Fruit fly (Drosophila melanogaster) whole organism, embryonic: ENCODE data around the gene Nup160.

Source experiments
- Abd-B ChIP-seq: fragments of 200-800 bp; sonication (Bioruptor generic); optimal IDR thresholded peaks from 2 replicates; lab custom pipeline; 2018; ENCODE audit warnings: missing biosample characterization, mild to moderate bottlenecking, missing genetic modification characterization, moderate library complexity
- Aef1 ChIP-seq: fragments of 200-800 bp; sonication (Bioruptor generic); IDR thresholded peaks from 3 replicates; pipeline ENCODE4 v1.3.6; 2022; ENCODE audit warnings: missing biosample characterization, missing genetic modification characterization
- Atf-2 ChIP-seq: fragments of 200-800 bp; sonication (Bioruptor generic); optimal IDR thresholded peaks from 2 replicates; lab custom pipeline; 2016; ENCODE audit warnings: missing biosample characterization, missing genetic modification characterization
- CG10147 ChIP-seq: fragments of 200-800 bp; sonication (Bioruptor generic); optimal IDR thresholded peaks from 2 replicates; lab custom pipeline; 2019; ENCODE audit warnings: missing biosample characterization, mild to moderate bottlenecking, missing genetic modification characterization, moderate library complexity
- CG10274 ChIP-seq: fragments of 200-800 bp; sonication (Bioruptor generic); optimal IDR thresholded peaks from 3 replicates; lab custom pipeline; 2017; ENCODE audit warnings: missing biosample characterization, mild to moderate bottlenecking, missing genetic modification characterization
- CG10366 ChIP-seq: fragments of 200-800 bp; sonication (Bioruptor generic); IDR thresholded peaks from 2 replicates; pipeline ENCODE4 v1.3.6; 2022; ENCODE audit warnings: missing biosample characterization, missing genetic modification characterization
- CG10462 ChIP-seq: fragments of 200-800 bp; sonication (Bioruptor generic); optimal IDR thresholded peaks from 2 replicates; lab custom pipeline; 2016; ENCODE audit warnings: missing biosample characterization, missing genetic modification characterization
- CG12391 ChIP-seq: fragments of 200-800 bp; sonication (Bioruptor generic); optimal IDR thresholded peaks from 3 replicates; lab custom pipeline; 2018; ENCODE audit warnings: missing biosample characterization, mild to moderate bottlenecking, missing genetic modification characterization, moderate library complexity
- CG13287 ChIP-seq: fragments of 200-800 bp; sonication (Bioruptor generic); IDR thresholded peaks from 2 replicates; pipeline ENCODE4 v1.3.6; 2022; ENCODE audit warnings: missing biosample characterization, missing genetic modification characterization; ENCODE audit not compliant: partially characterized antibody
- CG14014 ChIP-seq: fragments of 200-800 bp; sonication (Bioruptor generic); IDR thresholded peaks from 2 replicates; pipeline ENCODE4 v1.3.6; 2022; ENCODE audit warnings: missing biosample characterization, missing genetic modification characterization
- CG14710 ChIP-seq: fragments of 200-800 bp; sonication (Bioruptor generic); optimal IDR thresholded peaks from 3 replicates; lab custom pipeline; 2019; ENCODE audit warnings: missing biosample characterization, mild to moderate bottlenecking, missing genetic modification characterization, moderate library complexity
- CG15479 ChIP-seq: fragments of 200-800 bp; sonication (Bioruptor generic); optimal IDR thresholded peaks from 3 replicates; lab custom pipeline; 2019; ENCODE audit warnings: missing biosample characterization, mild to moderate bottlenecking, missing genetic modification characterization, moderate library complexity
- CG1602 ChIP-seq: fragments of 200-800 bp; sonication (Bioruptor generic); optimal IDR thresholded peaks from 3 replicates; lab custom pipeline; 2016; ENCODE audit warnings: missing biosample characterization, missing genetic modification characterization
- CG1603 ChIP-seq: fragments of 200-800 bp; sonication (Bioruptor generic); optimal IDR thresholded peaks from 2 replicates; lab custom pipeline; 2019; ENCODE audit warnings: missing biosample characterization, mild to moderate bottlenecking, missing genetic modification characterization, moderate library complexity
- CG18011 ChIP-seq: fragments of 200-800 bp; sonication (Bioruptor generic); optimal IDR thresholded peaks from 2 replicates; lab custom pipeline; 2017; ENCODE audit warnings: missing biosample characterization, missing genetic modification characterization, mild to moderate bottlenecking, moderate library complexity, missing genotype
- CG2120 ChIP-seq: fragments of 200-800 bp; sonication (Bioruptor generic); optimal IDR thresholded peaks from 3 replicates; lab custom pipeline; 2016; ENCODE audit warnings: missing biosample characterization, missing genetic modification characterization
- CG2875 ChIP-seq: fragments of 200-800 bp; sonication (Bioruptor generic); optimal IDR thresholded peaks from 2 replicates; lab custom pipeline; 2017; ENCODE audit warnings: missing biosample characterization, mild to moderate bottlenecking, missing genetic modification characterization, missing genetic modification reagents
- CG2889 ChIP-seq: fragments of 200-800 bp; sonication (Bioruptor generic); IDR thresholded peaks from 3 replicates; pipeline ENCODE4 v1.3.6; 2022; ENCODE audit warnings: missing biosample characterization, missing genetic modification characterization
- CG31365 ChIP-seq: fragments of 200-800 bp; sonication (Bioruptor generic); optimal IDR thresholded peaks from 2 replicates; lab custom pipeline; 2018; ENCODE audit warnings: missing biosample characterization, mild to moderate bottlenecking, missing genetic modification characterization
- CG34422 ChIP-seq: fragments of 200-800 bp; sonication (Bioruptor generic); IDR thresholded peaks from 3 replicates; pipeline ENCODE4 v1.3.6; 2022; ENCODE audit warnings: missing biosample characterization, missing genetic modification characterization
- CG4404 ChIP-seq: fragments of 200-800 bp; sonication (Bioruptor generic); IDR thresholded peaks from 2 replicates; pipeline ENCODE4 v1.3.6; 2022; ENCODE audit warnings: missing biosample characterization, missing genetic modification characterization
- CG6654 ChIP-seq: fragments of 200-800 bp; sonication (Bioruptor generic); optimal IDR thresholded peaks from 2 replicates; lab custom pipeline; 2017; ENCODE audit warnings: missing biosample characterization, mild to moderate bottlenecking, missing genetic modification characterization
- CG6689 ChIP-seq: fragments of 200-800 bp; sonication (Bioruptor generic); IDR thresholded peaks from 2 replicates; pipeline ENCODE4 v1.3.6; 2022; ENCODE audit warnings: missing biosample characterization, missing genetic modification characterization
- CG7987 ChIP-seq: fragments of 200-800 bp; sonication (Bioruptor generic); optimal IDR thresholded peaks from 2 replicates; lab custom pipeline; 2018; ENCODE audit warnings: missing biosample characterization, mild to moderate bottlenecking, missing genetic modification characterization, moderate library complexity
- CG9727 ChIP-seq: fragments of 200-800 bp; sonication (Bioruptor generic); optimal IDR thresholded peaks from 3 replicates; lab custom pipeline; 2017; ENCODE audit warnings: missing biosample characterization, mild to moderate bottlenecking, missing genetic modification characterization
- Dek ChIP-seq: fragments of 200-800 bp; sonication (Bioruptor generic); optimal IDR thresholded peaks from 3 replicates; lab custom pipeline; 2019; ENCODE audit warnings: missing biosample characterization, mild to moderate bottlenecking, missing genetic modification characterization, moderate library complexity
- Dfd ChIP-seq, 2 experiments: fragments of >200 bp; optimal IDR thresholded peaks; 2 replicates each; lab custom pipeline; 2017; ENCODE audit warnings: missing biosample characterization in 2 of 2, missing genetic modification characterization in 2 of 2
- Drgx ChIP-seq: fragments of 200-800 bp; sonication (Bioruptor generic); IDR thresholded peaks from 2 replicates; pipeline ENCODE4 v1.3.6; 2022; ENCODE audit warnings: missing biosample characterization, missing genetic modification characterization
- Ets97D ChIP-seq: fragments of 200-800 bp; sonication (Bioruptor generic); optimal IDR thresholded peaks from 3 replicates; lab custom pipeline; 2016; ENCODE audit warnings: missing biosample characterization, missing genetic modification characterization
- Gsc ChIP-seq: fragments of 200-800 bp; sonication (Bioruptor generic); IDR thresholded peaks from 2 replicates; pipeline ENCODE4 v1.3.6; 2022; ENCODE audit warnings: missing biosample characterization, missing genetic modification characterization
- HmgZ ChIP-seq: fragments of 200-800 bp; sonication (Bioruptor generic); optimal IDR thresholded peaks from 2 replicates; lab custom pipeline; 2018; ENCODE audit warnings: missing biosample characterization, mild to moderate bottlenecking, missing genetic modification characterization
- Hr51 ChIP-seq, 2 experiments: fragments of 200-800 bp; sonication (Bioruptor generic); optimal IDR thresholded peaks; 2 replicates in 1 of 2; 3 replicates in 1 of 2; lab custom pipeline; 2016 to 2018; ENCODE audit warnings: missing biosample characterization in 2 of 2, missing genetic modification characterization in 2 of 2, mild to moderate bottlenecking in 1 of 2, moderate library complexity in 1 of 2
- Jarid2 ChIP-seq: fragments of 200-800 bp; sonication (Bioruptor generic); optimal IDR thresholded peaks from 3 replicates; lab custom pipeline; 2017; ENCODE audit warnings: mild to moderate bottlenecking, missing biosample characterization, missing genetic modification reagents, missing genetic modification characterization
- Mad ChIP-seq: fragments of 200-800 bp; sonication (Bioruptor generic); optimal IDR thresholded peaks from 2 replicates; lab custom pipeline; 2016; ENCODE audit warnings: missing biosample characterization, missing genetic modification characterization
- Oli ChIP-seq: fragments of 200-800 bp; sonication (Bioruptor generic); optimal IDR thresholded peaks from 2 replicates; lab custom pipeline; 2018; ENCODE audit warnings: missing biosample characterization, mild to moderate bottlenecking, missing genetic modification characterization, moderate library complexity
- Stat92E ChIP-seq, 3 experiments: fragments of >200 bp in 2 of 3; fragments of 200-800 bp in 1 of 3; sonication (Bioruptor generic) in 1 of 3; optimal IDR thresholded peaks; 2 replicates each; lab custom pipeline; 2017 to 2019; ENCODE audit warnings: missing biosample characterization in 3 of 3, missing genetic modification characterization in 3 of 3, mild to moderate bottlenecking in 1 of 3, moderate library complexity in 1 of 3
- TFAM ChIP-seq: fragments of 200-800 bp; sonication (Bioruptor generic); optimal IDR thresholded peaks from 2 replicates; lab custom pipeline; 2017; ENCODE audit warnings: missing biosample characterization, missing genetic modification characterization, inconsistent platforms
- cas ChIP-seq: fragments of 200-800 bp; sonication (Bioruptor generic); IDR thresholded peaks from 2 replicates; pipeline ENCODE4 v1.3.6; 2022; ENCODE audit warnings: missing biosample characterization, missing genetic modification characterization
- chinmo ChIP-seq: fragments of 200-800 bp; sonication (Bioruptor generic); IDR thresholded peaks from 4 replicates; pipeline ENCODE4 v1.3.6; 2022; ENCODE audit warnings: missing biosample characterization, missing genetic modification characterization; ENCODE audit not compliant: partially characterized antibody
- chm ChIP-seq: fragments of 200-800 bp; sonication (Bioruptor generic); IDR thresholded peaks from 2 replicates; pipeline ENCODE4 v1.3.6; 2022; ENCODE audit warnings: missing biosample characterization, missing genetic modification characterization
- da ChIP-seq: fragments of 200-800 bp; sonication (Bioruptor generic); optimal IDR thresholded peaks from 2 replicates; lab custom pipeline; 2016; ENCODE audit warnings: missing biosample characterization, missing genetic modification characterization
- dimm ChIP-seq: fragments of 200-800 bp; sonication (Bioruptor generic); IDR thresholded peaks from 2 replicates; pipeline ENCODE4 v1.3.6; 2022; ENCODE audit warnings: missing biosample characterization, missing genetic modification characterization
- grau ChIP-seq: fragments of 200-800 bp; optimal IDR thresholded peaks from 3 replicates; lab custom pipeline; 2019; ENCODE audit warnings: missing biosample characterization, mild to moderate bottlenecking, missing genetic modification characterization, moderate library complexity
- kah ChIP-seq: fragments of 200-800 bp; sonication (Bioruptor generic); optimal IDR thresholded peaks from 2 replicates; lab custom pipeline; 2018; ENCODE audit warnings: missing biosample characterization, mild to moderate bottlenecking, missing genetic modification characterization
- lilli ChIP-seq: fragments of 200-800 bp; sonication (Bioruptor generic); optimal IDR thresholded peaks from 3 replicates; lab custom pipeline; 2016; ENCODE audit warnings: missing biosample characterization, missing genetic modification characterization
- pzg ChIP-seq: fragments of 200-800 bp; sonication (Bioruptor generic); optimal IDR thresholded peaks from 3 replicates; lab custom pipeline; 2018; ENCODE audit warnings: missing biosample characterization, mild to moderate bottlenecking, missing genetic modification characterization, moderate library complexity
- twi ChIP-seq: fragments of 200-800 bp; optimal IDR thresholded peaks from 2 replicates; lab custom pipeline; 2019; ENCODE audit warnings: missing biosample characterization, mild to moderate bottlenecking, missing genetic modification characterization, moderate library complexity
- unpg ChIP-seq: fragments of 200-800 bp; sonication (Bioruptor generic); optimal IDR thresholded peaks from 3 replicates; lab custom pipeline; 2018; ENCODE audit warnings: missing biosample characterization, mild to moderate bottlenecking, missing genetic modification characterization, moderate library complexity
- zen2 ChIP-seq: fragments of 200-800 bp; sonication (Bioruptor generic); IDR thresholded peaks from 3 replicates; pipeline ENCODE4 v1.3.6; 2022; ENCODE audit warnings: missing biosample characterization, missing genetic modification characterization; ENCODE audit not compliant: partially characterized antibody

The Nup160 gene

dm6 chr2L:11113011-11113528 is 10.5 kb upstream of the Nup160 start, which contains the start of gene Idua (continued):
- TF ChIP-seq chm (GFP tag; lab: Robert Waterston, UW) (no peak), CG31365 (no peak), CG4404 (GFP tag; lab: Robert Waterston, UW) (0 out of 2 replicates have a peak, but pooled peaks have one; percentile 24), zen2 (GFP tag; lab: Robert Waterston, UW) (no peak), Aef1 (peak; percentile 47; the same call in 2 of the 3 replicates), CG10366 (GFP tag; lab: Robert Waterston, UW) (peak; percentile 25; the same call in 1 of the 2 replicates), kah (GFP tag; lab: Kevin White, UChicago) (peak; percentile 12), lilli (GFP tag; lab: Kevin White, UChicago) (peak; percentile 69), CG1603 (no peak), da (GFP tag; lab: Kevin White, UChicago) (peak; percentile 11), Gsc (0 out of 2 replicates have a peak, but pooled peaks have one; percentile 7), chinmo (GFP tag; lab: Robert Waterston, UW) (0 out of 4 replicates have a peak, but pooled peaks have one; percentile 48), CG2120 (peak; percentile 79), CG9727 (GFP tag; lab: Kevin White, UChicago) (peak; percentile 82), CG14710 (peak; percentile 48), Drgx (GFP tag; lab: Robert Waterston, UW) (peak; percentile 25; the same call in 1 of the 2 replicates), CG18011 (GFP tag; lab: Kevin White, UChicago) (peak; percentile 41), cas (GFP tag; lab: Robert Waterston, UW) (peak; percentile 13; the same call in 1 of the 2 replicates), CG2889 (GFP tag; lab: Robert Waterston, UW) (0 out of 3 replicates have a peak, but pooled peaks have one; percentile 29), CG1602 (GFP tag; lab: Kevin White, UChicago) (peak; percentile 21), Ets97D (GFP tag; lab: Kevin White, UChicago) (no peak), twi (tag; lab: Kevin White, UChicago) (no peak), CG14014 (peak; percentile 77), Mad (GFP tag; lab: Kevin White, UChicago) (no peak), unpg (no peak), Atf-2 (no peak), dimm (no peak), CG10274 (GFP tag; lab: Kevin White, UChicago) (peak; percentile 44), pzg (GFP tag; lab: Kevin White, UChicago) (no peak), Jarid2 (GFP tag; lab: Kevin White, UChicago) (no peak), CG2875 (peak; percentile 50), Stat92E (GFP tag; optimal IDR thresholded peaks at IDR 0.05; lab: Kevin White, UChicago) (peak in 1 of 3 experiments; percentile 9), CG10462 (no peak), CG6654 (GFP tag; lab: Kevin White, UChicago) (peak; percentile 2), Oli (peak; percentile 78), CG15479 (GFP tag; lab: Kevin White, UChicago) (no peak), Hr51 (GFP tag; optimal IDR thresholded peaks at IDR 0.05; lab: Kevin White, UChicago) (peak in 1 of 2 experiments; percentile 21), Abd-B (peak; percentile 13), TFAM (GFP tag; lab: Kevin White, UChicago) (no peak), CG13287 (GFP tag; lab: Robert Waterston, UW) (no peak), CG7987 (GFP tag; lab: Kevin White, UChicago) (no peak), CG10147 (no peak), Dek (tag; lab: Kevin White, UChicago) (peak; percentile 63), CG34422 (no peak; the same call in 2 of the 3 replicates), CG6689 (GFP tag; lab: Robert Waterston, UW) (peak; percentile 74), HmgZ (tag; lab: Kevin White, UChicago) (peak; percentile 58), Dfd (GFP tag; optimal IDR thresholded peaks at IDR 0.05; lab: Kevin White, UChicago) (no peak), grau (tag; lab: Kevin White, UChicago) (peak; percentile 83), CG12391 (tag; lab: Kevin White, UChicago) (peak; percentile 69)
